Fruit fly (Drosophila melanogaster): Measurements from ENCODE around the gene CG31342.

- TF ChIP-seq psq (optimal IDR thresholded peaks at IDR 0.05) (no peak), h (optimal IDR thresholded peaks at IDR 0.05) (no peak), insv (optimal IDR thresholded peaks at IDR 0.05) (no peak), ttk (optimal IDR thresholded peaks at IDR 0.05) (no peak), Myc (optimal IDR thresholded peaks at IDR 0.05) (no peak)
These were observed 2.7 kb upstream of the CG31342 start for dm6 chr3R:12982982-12983633.
